Fruit fly (Drosophila melanogaster) whole organism, embryonic: Measurements from ENCODE around the gene CG13126.
A peak's percentile ranks its signal among the peaks of the same experiment; 100 is the strongest.

Experiments used
- Bdp1 ChIP-seq: fragments of 200-800 bp; sonication (Bioruptor generic); optimal IDR thresholded peaks from 3 replicates; lab custom pipeline; 2016; ENCODE audit warnings: missing biosample characterization, missing genetic modification characterization
- CG12659 ChIP-seq: fragments of 200-800 bp; sonication (Bioruptor generic); optimal IDR thresholded peaks from 3 replicates; lab custom pipeline; 2017; ENCODE audit warnings: mild to moderate bottlenecking, missing biosample characterization, missing genetic modification reagents, missing genetic modification characterization
- CG13624 ChIP-seq: fragments of 200-800 bp; sonication (Bioruptor generic); optimal IDR thresholded peaks from 2 replicates; lab custom pipeline; 2016; ENCODE audit warnings: missing biosample characterization, missing genetic modification characterization
- CG14014 ChIP-seq: fragments of 200-800 bp; sonication (Bioruptor generic); IDR thresholded peaks from 2 replicates; pipeline ENCODE4 v1.3.6; 2022; ENCODE audit warnings: missing biosample characterization, missing genetic modification characterization
- CG15073 ChIP-seq: fragments of 200-800 bp; sonication (Bioruptor generic); optimal IDR thresholded peaks from 2 replicates; lab custom pipeline; 2016; ENCODE audit warnings: missing biosample characterization, missing genetic modification characterization
- CG1602 ChIP-seq: fragments of 200-800 bp; sonication (Bioruptor generic); optimal IDR thresholded peaks from 3 replicates; lab custom pipeline; 2016; ENCODE audit warnings: missing biosample characterization, missing genetic modification characterization
- CG2875 ChIP-seq: fragments of 200-800 bp; sonication (Bioruptor generic); optimal IDR thresholded peaks from 2 replicates; lab custom pipeline; 2017; ENCODE audit warnings: missing biosample characterization, mild to moderate bottlenecking, missing genetic modification characterization, missing genetic modification reagents
- CG3163 ChIP-seq: fragments of 200-800 bp; sonication (Bioruptor generic); optimal IDR thresholded peaks from 3 replicates; lab custom pipeline; 2016; ENCODE audit warnings: missing biosample characterization, missing genetic modification characterization
- CG3407 ChIP-seq: fragments of 200-800 bp; sonication (Bioruptor generic); optimal IDR thresholded peaks from 2 replicates; lab custom pipeline; 2018; ENCODE audit warnings: missing biosample characterization, mild to moderate bottlenecking, missing genetic modification characterization
- CG34224 ChIP-seq: fragments of 200-800 bp; sonication (Bioruptor generic); IDR thresholded peaks from 3 replicates; pipeline ENCODE4 v1.3.6; 2022; ENCODE audit warnings: missing biosample characterization, missing genetic modification characterization; ENCODE audit not compliant: partially characterized antibody
- CG34376 ChIP-seq: fragments of 200-800 bp; sonication (Bioruptor generic); optimal IDR thresholded peaks from 2 replicates; lab custom pipeline; 2018; ENCODE audit warnings: missing biosample characterization, mild to moderate bottlenecking, missing genetic modification characterization
- CG4424 ChIP-seq: fragments of 200-800 bp; sonication (Bioruptor generic); optimal IDR thresholded peaks from 3 replicates; lab custom pipeline; 2016; ENCODE audit warnings: missing biosample characterization, missing genetic modification characterization
- CG4854 ChIP-seq: fragments of 200-800 bp; sonication (Bioruptor generic); optimal IDR thresholded peaks from 2 replicates; lab custom pipeline; 2016; ENCODE audit warnings: missing biosample characterization, missing genetic modification characterization, inconsistent platforms
- CG5180 ChIP-seq: fragments of 200-800 bp; sonication (Bioruptor generic); optimal IDR thresholded peaks from 3 replicates; lab custom pipeline; 2017; ENCODE audit warnings: missing biosample characterization, missing genetic modification characterization, mild to moderate bottlenecking, moderate library complexity, missing genetic modification reagents
- CG5953 ChIP-seq: fragments of 200-800 bp; sonication (Bioruptor generic); IDR thresholded peaks from 2 replicates; pipeline ENCODE4 v1.3.6; 2022; ENCODE audit warnings: missing biosample characterization, missing genetic modification characterization
- CG7963 ChIP-seq: fragments of 200-800 bp; sonication (Bioruptor generic); IDR thresholded peaks from 3 replicates; pipeline ENCODE4 v1.3.6; 2022; ENCODE audit warnings: missing biosample characterization, missing genetic modification characterization; ENCODE audit not compliant: partially characterized antibody
- CG8478 ChIP-seq: fragments of >200 bp; optimal IDR thresholded peaks from 2 replicates; lab custom pipeline; 2018
- CG8944 ChIP-seq: fragments of 200-800 bp; sonication (Bioruptor generic); optimal IDR thresholded peaks from 3 replicates; lab custom pipeline; 2016; ENCODE audit warnings: missing biosample characterization, missing genetic modification characterization
- CoRest ChIP-seq: fragments of 200-800 bp; sonication (Bioruptor generic); optimal IDR thresholded peaks from 3 replicates; lab custom pipeline; 2018; ENCODE audit warnings: missing biosample characterization, mild to moderate bottlenecking, missing genetic modification characterization, moderate library complexity
- D ChIP-seq, 2 experiments: fragments of 200-800 bp in 1 of 2; fragments of >200 bp in 1 of 2; sonication (Bioruptor generic) in 1 of 2; optimal IDR thresholded peaks; 2 replicates in 1 of 2; 3 replicates in 1 of 2; lab custom pipeline; 2017; ENCODE audit warnings: mild to moderate bottlenecking in 1 of 2, missing biosample characterization in 1 of 2, missing genetic modification characterization in 1 of 2, missing genetic modification reagents in 1 of 2
- Deaf1 ChIP-seq: fragments of 200-800 bp; optimal IDR thresholded peaks from 3 replicates; lab custom pipeline; 2019; ENCODE audit warnings: missing biosample characterization, mild to moderate bottlenecking, missing genetic modification characterization, moderate library complexity
- Dp ChIP-seq: fragments of 200-800 bp; sonication (Bioruptor generic); optimal IDR thresholded peaks from 2 replicates; lab custom pipeline; 2018; ENCODE audit warnings: missing biosample characterization, mild to moderate bottlenecking, missing genetic modification characterization, moderate library complexity
- ERR ChIP-seq: fragments of 200-800 bp; sonication (Bioruptor generic); optimal IDR thresholded peaks from 2 replicates; lab custom pipeline; 2016; ENCODE audit warnings: missing biosample characterization, missing genetic modification characterization
- Gsc ChIP-seq: fragments of 200-800 bp; sonication (Bioruptor generic); IDR thresholded peaks from 2 replicates; pipeline ENCODE4 v1.3.6; 2022; ENCODE audit warnings: missing biosample characterization, missing genetic modification characterization
- Hr78 ChIP-seq, 2 experiments: fragments of 200-800 bp in 1 of 2; fragments of >200 bp in 1 of 2; sonication (Bioruptor generic) in 1 of 2; optimal IDR thresholded peaks; 2 replicates each; lab custom pipeline; 2017 to 2019; ENCODE audit warnings: missing biosample characterization in 2 of 2, missing genetic modification characterization in 2 of 2, mild to moderate bottlenecking in 1 of 2, moderate library complexity in 1 of 2
- Mad ChIP-seq: fragments of 200-800 bp; sonication (Bioruptor generic); optimal IDR thresholded peaks from 2 replicates; lab custom pipeline; 2016; ENCODE audit warnings: missing biosample characterization, missing genetic modification characterization
- NC2α ChIP-seq: fragments of 200-800 bp; sonication (Bioruptor generic); optimal IDR thresholded peaks from 2 replicates; lab custom pipeline; 2016; ENCODE audit warnings: missing biosample characterization, missing genetic modification characterization
- Oli ChIP-seq: fragments of 200-800 bp; sonication (Bioruptor generic); optimal IDR thresholded peaks from 2 replicates; lab custom pipeline; 2018; ENCODE audit warnings: missing biosample characterization, mild to moderate bottlenecking, missing genetic modification characterization, moderate library complexity
- al ChIP-seq: fragments of 200-800 bp; sonication (Bioruptor generic); IDR thresholded peaks from 2 replicates; pipeline ENCODE4 v1.3.6; 2022; ENCODE audit warnings: missing biosample characterization, missing genetic modification characterization
- bowl ChIP-seq: fragments of 200-800 bp; sonication (Bioruptor generic); IDR thresholded peaks from 2 replicates; pipeline ENCODE4 v1.3.6; 2022; ENCODE audit warnings: missing biosample characterization, missing genetic modification characterization
- chinmo ChIP-seq: fragments of 200-800 bp; sonication (Bioruptor generic); IDR thresholded peaks from 4 replicates; pipeline ENCODE4 v1.3.6; 2022; ENCODE audit warnings: missing biosample characterization, missing genetic modification characterization; ENCODE audit not compliant: partially characterized antibody
- crc ChIP-seq: fragments of 200-800 bp; sonication (Bioruptor generic); optimal IDR thresholded peaks from 2 replicates; lab custom pipeline; 2016; ENCODE audit warnings: missing biosample characterization, missing genetic modification characterization
- fru ChIP-seq: fragments of >200 bp; optimal IDR thresholded peaks from 2 replicates; lab custom pipeline; 2017
- ftz-f1 ChIP-seq: fragments of 200-800 bp; sonication (Bioruptor generic); optimal IDR thresholded peaks from 2 replicates; lab custom pipeline; 2016; ENCODE audit warnings: missing biosample characterization, missing genetic modification characterization
- kay ChIP-seq: fragments of 200-800 bp; sonication (Bioruptor generic); optimal IDR thresholded peaks from 2 replicates; lab custom pipeline; 2016; ENCODE audit warnings: missing biosample characterization, missing genetic modification characterization
- klu ChIP-seq: fragments of 200-800 bp; sonication (Bioruptor generic); IDR thresholded peaks from 2 replicates; pipeline ENCODE4 v1.3.6; 2022; ENCODE audit warnings: missing biosample characterization, missing genetic modification characterization
- lbe ChIP-seq: fragments of 200-800 bp; sonication (Bioruptor generic); optimal IDR thresholded peaks from 2 replicates; lab custom pipeline; 2016; ENCODE audit warnings: missing biosample characterization, mild to moderate bottlenecking, missing genetic modification characterization
- luna ChIP-seq: fragments of 200-800 bp; sonication (Bioruptor generic); optimal IDR thresholded peaks from 2 replicates; lab custom pipeline; 2016; ENCODE audit warnings: missing biosample characterization, missing genetic modification characterization
- oc ChIP-seq: fragments of 200-800 bp; sonication (Bioruptor generic); optimal IDR thresholded peaks from 2 replicates; lab custom pipeline; 2018; ENCODE audit warnings: missing biosample characterization, mild to moderate bottlenecking, missing genetic modification characterization, moderate library complexity
- otp ChIP-seq: fragments of 200-800 bp; sonication (Bioruptor generic); IDR thresholded peaks from 3 replicates; pipeline ENCODE4, ENCODE4 v1.3.6; 2022; ENCODE audit warnings: missing biosample characterization, missing genetic modification characterization
- p53 ChIP-seq: fragments of 200-800 bp; sonication (Bioruptor generic); optimal IDR thresholded peaks from 2 replicates; lab custom pipeline; 2016; ENCODE audit warnings: missing biosample characterization, missing genetic modification characterization
- peb ChIP-seq: fragments of 200-800 bp; sonication (Bioruptor generic); IDR thresholded peaks from 2 replicates; pipeline ENCODE4 v1.3.6; 2022; ENCODE audit warnings: missing biosample characterization, missing genetic modification characterization
- phol ChIP-seq: fragments of 200-800 bp; sonication (Bioruptor generic); optimal IDR thresholded peaks from 3 replicates; lab custom pipeline; 2018; ENCODE audit warnings: missing biosample characterization, mild to moderate bottlenecking, missing genetic modification characterization, moderate library complexity
- pros ChIP-seq: fragments of 200-800 bp; sonication (Bioruptor generic); optimal IDR thresholded peaks from 3 replicates; lab custom pipeline; 2019; ENCODE audit warnings: missing biosample characterization, mild to moderate bottlenecking, missing genetic modification characterization, moderate library complexity
- sim ChIP-seq: fragments of 200-800 bp; sonication (Bioruptor generic); IDR thresholded peaks from 2 replicates; pipeline ENCODE4 v1.3.6; 2022; ENCODE audit warnings: missing biosample characterization, missing genetic modification characterization
- sisA ChIP-seq: fragments of 200-800 bp; sonication (Bioruptor generic); IDR thresholded peaks from 2 replicates; pipeline ENCODE4 v1.3.6; 2022; ENCODE audit warnings: missing biosample characterization, missing genetic modification characterization
- slbo ChIP-seq: fragments of 200-800 bp; sonication (Bioruptor generic); IDR thresholded peaks from 2 replicates; pipeline ENCODE4 v1.3.6; 2022; ENCODE audit warnings: missing biosample characterization, missing genetic modification characterization
- sob ChIP-seq: fragments of 200-800 bp; sonication (Bioruptor generic); IDR thresholded peaks from 2 replicates; pipeline ENCODE4 v1.3.6; 2022; ENCODE audit warnings: missing biosample characterization, missing genetic modification characterization
- sug ChIP-seq: fragments of 200-800 bp; optimal IDR thresholded peaks from 2 replicates; lab custom pipeline; 2019; ENCODE audit warnings: missing biosample characterization, mild to moderate bottlenecking, missing genetic modification characterization, moderate library complexity
- trem ChIP-seq: fragments of 200-800 bp; optimal IDR thresholded peaks from 3 replicates; lab custom pipeline; 2019; ENCODE audit warnings: missing biosample characterization, mild to moderate bottlenecking, missing genetic modification characterization, moderate library complexity

CG13126 gene

DNA sequence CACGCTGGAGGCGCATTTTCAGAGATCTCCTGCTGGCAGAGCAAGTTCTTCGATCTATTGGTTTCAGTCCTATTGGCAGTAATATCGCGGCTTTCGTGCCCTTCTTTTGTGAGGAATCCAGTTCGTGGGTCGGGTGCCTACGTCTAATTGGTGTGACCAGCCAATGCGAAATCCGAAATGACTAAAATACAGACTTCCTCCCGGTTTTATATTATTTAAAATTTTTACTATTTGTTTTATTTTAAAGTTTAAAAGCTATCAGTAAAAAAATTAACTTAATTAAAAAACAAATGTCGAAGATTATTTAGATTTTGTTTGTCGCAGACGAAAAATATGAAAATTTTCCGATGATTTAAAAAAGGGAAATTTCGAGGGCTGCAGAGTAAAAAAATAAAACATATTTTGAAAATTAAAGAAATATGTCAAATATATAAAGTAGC lies 9.6 kb upstream of the CG13126 start, which contains the start of gene CG5850 (continued):
- TF ChIP-seq CG4424 (GFP tag; lab: Kevin White, UChicago), result peak; percentile 20
- TF ChIP-seq CG15073 (GFP tag; lab: Kevin White, UChicago), result no peak
- TF ChIP-seq p53 (GFP tag; lab: Kevin White, UChicago), result no peak
- 0 out of 3 replicates have a peak, but pooled peaks have one; percentile 25 for TF ChIP-seq CG34224 (GFP tag; lab: Robert Waterston, UW)
- TF ChIP-seq CG3407, result no peak
- peak; percentile 61 for TF ChIP-seq Dp (GFP tag; lab: Kevin White, UChicago)
- TF ChIP-seq peb (GFP tag; lab: Robert Waterston, UW), result no peak
- peak; percentile 43 for TF ChIP-seq Deaf1 (tag; lab: Kevin White, UChicago)
- no peak for TF ChIP-seq CG5953 (GFP tag; lab: Robert Waterston, UW)
- no peak for TF ChIP-seq pros (GFP tag; lab: Kevin White, UChicago)
- no peak for TF ChIP-seq otp (GFP tag; lab: Robert Waterston, UW)
- TF ChIP-seq ERR, result no peak
- TF ChIP-seq trem (tag; lab: Kevin White, UChicago), result peak; percentile 56
- TF ChIP-seq lbe (GFP tag; lab: Kevin White, UChicago), result peak; percentile 25
- TF ChIP-seq CG5180, result no peak
- TF ChIP-seq D (optimal IDR thresholded peaks at IDR 0.05; lab: Kevin White, UChicago), result no peak
- TF ChIP-seq D (GFP tag; optimal IDR thresholded peaks at IDR 0.05; lab: Kevin White, UChicago), result no peak
- TF ChIP-seq CG7963, result no peak
- TF ChIP-seq Hr78 (GFP tag; optimal IDR thresholded peaks at IDR 0.05; lab: Kevin White, UChicago), result no peak
- peak; percentile 52 for TF ChIP-seq CoRest (tag; lab: Kevin White, UChicago)
- TF ChIP-seq sim, result no peak
- TF ChIP-seq CG2875, result no peak
- TF ChIP-seq bowl, result no peak
- no peak for TF ChIP-seq al (GFP tag; lab: Robert Waterston, UW)
- TF ChIP-seq chinmo (GFP tag; lab: Robert Waterston, UW), result no peak
- no peak for TF ChIP-seq klu (GFP tag; lab: Robert Waterston, UW)
- no peak for TF ChIP-seq CG4854 (GFP tag; lab: Kevin White, UChicago)
- no peak for TF ChIP-seq Gsc (GFP tag; lab: Robert Waterston, UW)
- TF ChIP-seq slbo (GFP tag; lab: Robert Waterston, UW), result no peak
- no peak for TF ChIP-seq Oli (tag; lab: Kevin White, UChicago)
- TF ChIP-seq CG8944 (GFP tag; lab: Kevin White, UChicago), result no peak
- peak; percentile 51 for TF ChIP-seq CG12659
- no peak for TF ChIP-seq ftz-f1
- no peak for TF ChIP-seq fru (lab: Kevin White, UChicago)
- TF ChIP-seq crc (GFP tag; lab: Kevin White, UChicago), result no peak

DNA sequence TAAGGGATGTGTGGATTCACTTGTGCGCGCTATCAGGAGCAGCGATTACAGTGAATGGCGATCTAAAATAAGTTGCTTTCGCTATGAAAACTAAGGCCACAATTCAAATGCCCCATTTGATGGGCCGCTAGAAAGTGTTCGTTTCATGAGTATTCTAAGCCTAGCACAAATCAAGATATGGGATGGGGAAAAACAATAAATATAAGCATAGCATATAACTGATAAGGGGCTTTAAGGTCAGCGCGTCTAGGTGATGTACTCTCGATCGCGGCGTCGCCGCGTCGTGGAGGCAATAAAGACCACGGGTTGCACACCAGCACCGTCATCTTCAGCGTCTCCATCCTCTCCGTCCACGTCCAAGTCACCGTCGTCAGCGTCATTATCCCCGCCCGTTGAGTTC lies 6.8 kb upstream of the CG13126 start:
- TF ChIP-seq CG13624 (no peak), CG34376 (peak; percentile 19), sug (peak; percentile 6), CG7963 (no peak)

DNA sequence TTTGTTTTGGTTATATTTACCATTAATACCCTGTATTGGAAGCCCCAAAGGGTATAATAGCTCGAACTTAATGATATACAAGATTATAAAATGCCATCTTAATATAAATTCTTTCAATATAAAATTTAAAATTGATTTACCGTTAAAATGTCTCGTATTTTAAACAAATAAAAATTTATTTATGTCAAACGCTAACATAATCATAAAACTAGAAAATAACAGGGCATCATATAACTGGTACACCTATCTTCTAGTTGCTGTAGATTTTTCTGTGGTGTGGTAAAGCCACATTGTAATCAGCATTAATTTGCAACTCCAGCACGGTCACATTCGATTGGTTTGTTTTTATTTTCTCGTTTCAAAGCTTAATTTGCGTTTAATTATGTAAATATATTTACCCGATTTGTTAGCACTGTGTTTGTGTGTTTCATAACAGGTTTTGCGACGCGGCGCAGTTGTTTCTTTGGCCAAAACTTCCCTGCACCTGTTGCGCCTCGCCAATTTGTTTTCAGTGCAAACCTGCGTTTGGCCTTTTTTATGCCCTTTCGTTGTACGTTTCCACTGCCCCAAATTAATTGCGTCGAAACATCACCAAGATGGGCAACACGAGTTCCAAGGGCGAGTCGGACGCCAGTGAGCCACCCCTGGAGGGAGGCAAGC lies 3.1 kb upstream of the CG13126 start, which contains the start of the genes CG4658 and CG5846:
Gene CG4658 (plus strand): TSS at position 140 of the 660 bp plus-strand sequence.
Gene CG5846 (minus strand): TSS at position 245 of the 660 bp plus-strand sequence.
- peak; percentile 96 for TF ChIP-seq phol (tag; lab: Kevin White, UChicago)
- TF ChIP-seq CG8478 (lab: Kevin White, UChicago), result no peak
- peak; percentile 29 for TF ChIP-seq CG3163 (GFP tag; lab: Kevin White, UChicago)
- peak; percentile 96 for TF ChIP-seq CG1602 (GFP tag; lab: Kevin White, UChicago)
- peak; percentile 94 for TF ChIP-seq oc (tag; lab: Kevin White, UChicago)
- TF ChIP-seq kay (GFP tag; lab: Kevin White, UChicago), result peak; percentile 92
- peak; percentile 94 for TF ChIP-seq sob (GFP tag; lab: Robert Waterston, UW)
- TF ChIP-seq luna (GFP tag; lab: Kevin White, UChicago), result no peak
- peak; percentile 93 for TF ChIP-seq sisA (GFP tag; lab: Robert Waterston, UW)
- peak; percentile 85 for TF ChIP-seq Mad
- TF ChIP-seq bowl, result peak; percentile 81
- TF ChIP-seq CG14014 (GFP tag; lab: Robert Waterston, UW), result peak; percentile 92
- peak; percentile 83 for TF ChIP-seq NC2α (GFP tag; lab: Kevin White, UChicago)
- TF ChIP-seq D (optimal IDR thresholded peaks at IDR 0.05; lab: Kevin White, UChicago), result no peak
- TF ChIP-seq D (GFP tag; optimal IDR thresholded peaks at IDR 0.05; lab: Kevin White, UChicago), result peak; percentile 84
- TF ChIP-seq Bdp1 (GFP tag; lab: Kevin White, UChicago), result peak; percentile 80
